Worm (Caenorhabditis elegans): ENCODE results near the gene mev-1.

Gene mev-1

ce11 chrIII:10338992-10339852 lies 5.1 kb downstream of the mev-1 start:
- TF ChIP-seq tbx-9 (tag; optimal IDR thresholded peaks at IDR 0.05; ENCODE audit: borderline replicate concordance) (peak; percentile 39), ztf-26 (tag; optimal IDR thresholded peaks at IDR 0.05) (peak; percentile 50), efl-1 (GFP tag; optimal IDR thresholded peaks at IDR 0.05) (no peak), ama-1 (optimal IDR thresholded peaks at IDR 0.05) (peak; percentile 78), ama-1 (GFP tag; optimal IDR thresholded peaks at IDR 0.05) (no peak), Y79H2A.3 (GFP tag; conservative IDR thresholded peaks at IDR 0.05) (no peak), lin-40 (tag; optimal IDR thresholded peaks at IDR 0.05) (peak; percentile 21)

ce11 chrIII:10339949-10340348 lies 5.9 kb downstream of the mev-1 start:
- TF ChIP-seq cebp-2 (GFP tag; IDR thresholded peaks at IDR 0.05) (0 out of 2 replicates have a peak, but pooled peaks have one; percentile 19), repo-1 (tag; optimal IDR thresholded peaks at IDR 0.05) (peak; percentile 21), nfya-1 (tag; optimal IDR thresholded peaks at IDR 0.05; ENCODE audit: borderline replicate concordance, insufficient read depth) (no peak), ztf-6 (GFP tag; IDR thresholded peaks at IDR 0.05) (no peak), K11D2.4 (GFP tag; IDR thresholded peaks at IDR 0.05) (no peak), ztf-25 (GFP tag; IDR thresholded peaks at IDR 0.05) (no peak), tbx-9 (tag; optimal IDR thresholded peaks at IDR 0.05; ENCODE audit: borderline replicate concordance) (peak; percentile 12)

- TF ChIP-seq nhr-120 (GFP tag; IDR thresholded peaks at IDR 0.05) = no peak
- no peak for TF ChIP-seq F49E8.2 (tag; optimal IDR thresholded peaks at IDR 0.05; ENCODE audit: insufficient read depth)
- no peak for TF ChIP-seq aptf-3 (GFP tag; IDR thresholded peaks at IDR 0.05)
- TF ChIP-seq madf-8 (GFP tag; conservative IDR thresholded peaks at IDR 0.05) = no peak
- no peak for TF ChIP-seq sea-2 (GFP tag; IDR thresholded peaks at IDR 0.05)
- no peak for TF ChIP-seq snpc-3.4 (tag; optimal IDR thresholded peaks at IDR 0.05)
- no peak for TF ChIP-seq F33H1.4 (GFP tag; IDR thresholded peaks at IDR 0.05)
- TF ChIP-seq gei-17 (GFP tag; optimal IDR thresholded peaks at IDR 0.05) = no peak
- no peak for TF ChIP-seq F39B2.1 (GFP tag; IDR thresholded peaks at IDR 0.05)
- no peak for TF ChIP-seq mel-28 (tag; optimal IDR thresholded peaks at IDR 0.05; ENCODE audit: borderline replicate concordance)
- no peak for TF ChIP-seq lin-54 (GFP tag; optimal IDR thresholded peaks at IDR 0.05)
- TF ChIP-seq nfyb-1 (GFP tag; IDR thresholded peaks at IDR 0.05) = no peak
- no peak for TF ChIP-seq lsy-27 (tag; optimal IDR thresholded peaks at IDR 0.05; ENCODE audit: borderline replicate concordance, insufficient read depth)
- no peak for TF ChIP-seq ztf-18 (tag; optimal IDR thresholded peaks at IDR 0.05)
- TF ChIP-seq ceh-58 (GFP tag; IDR thresholded peaks at IDR 0.05) = no peak
- no peak for TF ChIP-seq efl-1 (GFP tag; optimal IDR thresholded peaks at IDR 0.05)
- TF ChIP-seq let-607 (tag; optimal IDR thresholded peaks at IDR 0.05) = no peak
- no peak for TF ChIP-seq ceh-27 (GFP tag; optimal IDR thresholded peaks at IDR 0.05)
Observed at ce11 chrIII:10341758-10342157, 7.7 kb downstream of the mev-1 start, which contains the start of gene tbx-9. Gene tbx-9 (minus strand): TSS chrIII:10341858.

- TF ChIP-seq unc-62 (GFP tag; optimal IDR thresholded peaks at IDR 0.05) (peak; percentile 56), atf-7 (tag; optimal IDR thresholded peaks at IDR 0.05) (no peak)
Observed at ce11 chrIII:10344762-10345161, 10.7 kb downstream of the mev-1 start.

Measured in whole organism, young adult.